Worm (Caenorhabditis elegans) whole organism, young adult: Measurements from ENCODE around the gene B0563.9.
"Not testable (repeated sequence)": the region's sequence is repeated elsewhere in the genome, so short reads cannot be mapped to it uniquely, and the experiment has no call there.

Source experiments
- C17E4.6 ChIP-seq: fragments of 200-800 bp; sonication (Bioruptor generic); IDR thresholded peaks from 2 replicates; pipeline ENCODE4 v1.3.6; 2022; ENCODE audit warnings: missing genetic modification reagents, missing genetic modification characterization, missing compliant biosample characterization
- F22D6.2 ChIP-seq: sonication (generic microtip); optimal IDR thresholded peaks from 2 replicates; lab custom pipeline; 2016; ENCODE audit warnings: mild to moderate bottlenecking, missing genetic modification characterization, missing compliant biosample characterization
- F49E8.2 ChIP-seq: sonication (generic microtip); optimal IDR thresholded peaks from 3 replicates; lab custom pipeline; 2017; ENCODE audit warnings: missing genetic modification characterization, mild to moderate bottlenecking, missing compliant biosample characterization, antibody characterized with exemption, moderate library complexity; ENCODE audit not compliant: insufficient read depth
- F57C9.4 ChIP-seq: sonication (generic microtip); optimal IDR thresholded peaks from 2 replicates; lab custom pipeline; 2017; ENCODE audit warnings: mild to moderate bottlenecking, missing genetic modification characterization, missing compliant biosample characterization
- ama-1 ChIP-seq, 3 experiments: fragments of 150-350 bp in 1 of 3; sonication (generic microtip) in 2 of 3; optimal IDR thresholded peaks; 2 replicates each; lab custom pipeline; 2014 to 2018; ENCODE audit warnings: missing biosample characterization in 2 of 3, missing genetic modification characterization in 2 of 3, missing genetic modification reagents in 2 of 3
- efl-1 ChIP-seq: fragments of 150-350 bp; optimal IDR thresholded peaks from 2 replicates; lab custom pipeline; 2014; ENCODE audit warnings: missing biosample characterization, missing genetic modification reagents, missing genetic modification characterization
- egl-18 ChIP-seq: fragments of 200-800 bp; sonication (Bioruptor generic); IDR thresholded peaks from 2 replicates; pipeline ENCODE4 v1.3.6; 2022; ENCODE audit warnings: missing genetic modification reagents, missing genetic modification characterization, missing compliant biosample characterization
- hlh-26 ChIP-seq: fragments of 200-800 bp; sonication (Bioruptor generic); conservative IDR thresholded peaks from 2 replicates; pipeline ENCODE4 v1.3.6; 2022; ENCODE audit warnings: missing genetic modification reagents, missing genetic modification characterization, missing compliant biosample characterization
- lin-35 ChIP-seq, 3 experiments: fragments of 150-350 bp in 2 of 3; sonication (generic microtip) in 1 of 3; optimal IDR thresholded peaks; 2 replicates each; lab custom pipeline; 2014 to 2018; ENCODE audit warnings: missing biosample characterization in 3 of 3, missing genetic modification characterization in 3 of 3, missing genetic modification reagents in 3 of 3
- lsy-27 ChIP-seq: sonication (generic microtip); optimal IDR thresholded peaks from 2 replicates; lab custom pipeline; 2017; ENCODE audit warnings: missing genetic modification characterization, mild to moderate bottlenecking, missing compliant biosample characterization, antibody characterized with exemption, missing genotype, borderline replicate concordance; ENCODE audit not compliant: insufficient read depth
- sea-2 ChIP-seq: fragments of 200-800 bp; sonication (Bioruptor generic); IDR thresholded peaks from 2 replicates; pipeline ENCODE4 v1.3.6; 2022; ENCODE audit warnings: missing genetic modification characterization, missing compliant biosample characterization
- snpc-4 ChIP-seq, 5 experiments: fragments of 150-350 bp in 1 of 5; sonication (generic microtip) in 4 of 5; optimal IDR thresholded peaks; 2 replicates each; lab custom pipeline; 2014 to 2018; ENCODE audit warnings: missing genetic modification characterization in 5 of 5, missing biosample characterization in 3 of 5, antibody characterized with exemption in 2 of 5, mild to moderate bottlenecking in 2 of 5, missing compliant biosample characterization in 2 of 5, missing genotype in 2 of 5, moderate library complexity in 2 of 5, missing genetic modification reagents in 1 of 5
- unc-130 ChIP-seq: sonication (generic microtip); optimal IDR thresholded peaks from 2 replicates; lab custom pipeline; 2016; ENCODE audit warnings: missing genetic modification reagents, missing genetic modification characterization, missing compliant biosample characterization
- unc-62 ChIP-seq: fragments of 150-350 bp; optimal IDR thresholded peaks from 2 replicates; lab custom pipeline; 2014; ENCODE audit warnings: missing biosample characterization, missing genetic modification reagents, missing genetic modification characterization

DNA sequence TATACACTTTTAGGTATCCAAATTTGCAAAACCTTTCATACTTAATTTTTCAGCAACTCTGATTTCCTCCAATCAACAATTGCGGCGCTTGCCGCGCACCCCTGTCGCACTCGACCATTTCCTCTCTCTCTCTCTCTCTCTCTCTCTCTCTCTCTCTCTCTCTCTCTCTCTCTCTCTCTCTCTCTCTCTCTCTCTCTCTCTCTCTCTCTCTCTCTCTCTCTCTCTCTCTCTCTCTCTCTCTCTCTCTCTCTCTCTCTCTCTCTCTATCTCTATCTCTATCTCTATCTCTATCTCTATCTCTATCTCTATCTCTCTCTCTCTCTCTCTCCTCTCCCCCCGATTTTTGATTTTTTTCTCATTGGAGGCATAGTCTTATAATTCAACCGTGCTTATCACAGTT lies 49.6 kb upstream of the B0563.9 start:
- TF ChIP-seq egl-18 (GFP tag; lab: Robert Waterston, UW); sea-2 (GFP tag; lab: Robert Waterston, UW); snpc-4 (GFP tag; optimal IDR thresholded peaks at IDR 0.05; lab: Kevin White, UChicago); snpc-4 (tag; optimal IDR thresholded peaks at IDR 0.05; lab: Kevin White, UChicago); lin-35 (GFP tag; optimal IDR thresholded peaks at IDR 0.05; lab: Kevin White, UChicago); efl-1; unc-62 (GFP tag; lab: Kevin White, UChicago); F22D6.2 (tag; lab: Kevin White, UChicago); ama-1 (optimal IDR thresholded peaks at IDR 0.05; lab: Kevin White, UChicago); ama-1 (GFP tag; optimal IDR thresholded peaks at IDR 0.05; lab: Kevin White, UChicago); hlh-26 (GFP tag; lab: Robert Waterston, UW); F49E8.2; C17E4.6 (GFP tag; lab: Robert Waterston, UW); unc-130 (GFP tag; lab: Kevin White, UChicago); lsy-27 (tag; lab: Kevin White, UChicago); F57C9.4: not testable (repeated sequence)
